Fruit fly (Drosophila melanogaster): Measurements from ENCODE around the gene aus.

Gene aus

DNA sequence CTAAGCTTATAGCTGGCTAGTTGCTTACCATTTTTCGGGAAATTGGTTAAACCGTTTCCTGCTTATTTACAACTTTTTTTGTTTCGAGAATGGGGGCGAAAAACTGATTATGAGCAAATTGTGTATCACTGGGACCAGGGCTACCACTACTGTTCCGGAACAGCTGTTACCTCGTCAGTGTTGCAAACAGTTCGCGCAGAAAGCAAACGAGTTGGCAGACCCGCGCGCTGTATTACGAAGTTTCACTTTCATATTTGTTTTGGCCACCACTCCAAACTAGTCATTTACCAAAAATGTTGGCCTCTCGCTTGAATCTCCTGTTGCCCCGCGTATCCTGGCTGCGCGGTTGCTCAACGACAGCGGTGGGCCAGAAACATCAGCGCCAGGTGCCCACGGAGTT lies 79.5 kb downstream of the aus start, which contains the start of the genes AP-2sigma and Idi (continued):
- TF ChIP-seq CG17385 (GFP tag; optimal IDR thresholded peaks at IDR 0.05) (peak; percentile 22), CG18262 (tag; optimal IDR thresholded peaks at IDR 0.05) (no peak), CG12104 (GFP tag; optimal IDR thresholded peaks at IDR 0.05) (no peak), Poxn (GFP tag; IDR thresholded peaks at IDR 0.05) (no peak), ssp (GFP tag; IDR thresholded peaks at IDR 0.05) (no peak), vvl (GFP tag; IDR thresholded peaks at IDR 0.05) (peak; percentile 55), lov (optimal IDR thresholded peaks at IDR 0.05) (no peak), lov (GFP tag; IDR thresholded peaks at IDR 0.05) (peak; percentile 76; the same call in 1 of the 3 replicates), CG32767 (GFP tag; IDR thresholded peaks at IDR 0.05) (peak; percentile 67; the same call in 1 of the 2 replicates), tx (GFP tag; optimal IDR thresholded peaks at IDR 0.05) (no peak), Chrac-16 (GFP tag; optimal IDR thresholded peaks at IDR 0.05) (no peak), CG6854 (GFP tag; optimal IDR thresholded peaks at IDR 0.05) (no peak), Dip3 (GFP tag; optimal IDR thresholded peaks at IDR 0.05) (peak; percentile 14), pan (optimal IDR thresholded peaks at IDR 0.05) (no peak), pan (GFP tag; optimal IDR thresholded peaks at IDR 0.05 in 1 of 2, IDR thresholded peaks at IDR 0.05 in 1 of 2) (no peak), ci (GFP tag; IDR thresholded peaks at IDR 0.05) (peak; percentile 61; the same call in 2 of the 3 replicates), Max (GFP tag; optimal IDR thresholded peaks at IDR 0.05) (no peak), HmgZ (tag; optimal IDR thresholded peaks at IDR 0.05) (peak; percentile 81), CG15073 (GFP tag; optimal IDR thresholded peaks at IDR 0.05) (no peak), D (optimal IDR thresholded peaks at IDR 0.05) (no peak), D (GFP tag; optimal IDR thresholded peaks at IDR 0.05) (no peak), CrebB (tag; optimal IDR thresholded peaks at IDR 0.05) (no peak), dmrt11E (tag; optimal IDR thresholded peaks at IDR 0.05) (peak; percentile 27), twi (tag; optimal IDR thresholded peaks at IDR 0.05) (peak; percentile 3), stc (GFP tag; IDR thresholded peaks at IDR 0.05) (no peak), CG33557 (GFP tag; optimal IDR thresholded peaks at IDR 0.05) (peak; percentile 50), sim (GFP tag; IDR thresholded peaks at IDR 0.05) (no peak), Gsc (GFP tag; IDR thresholded peaks at IDR 0.05) (no peak), Dbx (GFP tag; IDR thresholded peaks at IDR 0.05) (peak; percentile 49; the same call in 1 of the 3 replicates), CG3726 (GFP tag; IDR thresholded peaks at IDR 0.05) (no peak), Sry-β (GFP tag; optimal IDR thresholded peaks at IDR 0.05) (peak; percentile 22), Nf-YA (GFP tag; IDR thresholded peaks at IDR 0.05) (no peak), CG6765 (GFP tag; optimal IDR thresholded peaks at IDR 0.05) (no peak), CG16863 (GFP tag; optimal IDR thresholded peaks at IDR 0.05) (peak; percentile 34), CG15011 (GFP tag; optimal IDR thresholded peaks at IDR 0.05) (no peak), CG15696 (tag; optimal IDR thresholded peaks at IDR 0.05) (no peak), CG11695 (GFP tag; IDR thresholded peaks at IDR 0.05) (no peak), Xrp1 (GFP tag; IDR thresholded peaks at IDR 0.05) (no peak), slp2 (GFP tag; optimal IDR thresholded peaks at IDR 0.05) (no peak), mam (GFP tag; optimal IDR thresholded peaks at IDR 0.05) (peak; percentile 30), CG3065 (GFP tag; optimal IDR thresholded peaks at IDR 0.05) (peak; percentile 9), cas (GFP tag; IDR thresholded peaks at IDR 0.05) (no peak), vfl (GFP tag; optimal IDR thresholded peaks at IDR 0.05) (no peak), CG43689 (GFP tag; IDR thresholded peaks at IDR 0.05) (no peak), CG13296 (GFP tag; optimal IDR thresholded peaks at IDR 0.05) (peak; percentile 3), CG2875 (GFP tag; optimal IDR thresholded peaks at IDR 0.05) (no peak), ase (GFP tag; IDR thresholded peaks at IDR 0.05) (no peak), ERR (GFP tag; optimal IDR thresholded peaks at IDR 0.05) (peak; percentile 0), CG1603 (tag; optimal IDR thresholded peaks at IDR 0.05) (peak; percentile 75), NfI (GFP tag; optimal IDR thresholded peaks at IDR 0.05) (peak; percentile 20), CkIIα-i1 (GFP tag; IDR thresholded peaks at IDR 0.05) (no peak), sima (GFP tag; optimal IDR thresholded peaks at IDR 0.05) (no peak), Dref (GFP tag; IDR thresholded peaks at IDR 0.05) (peak; percentile 41; the same call in 1 of the 2 replicates)

All from whole organism, embryonic.